Fruit fly (Drosophila melanogaster) whole organism, adult: Measurements from ENCODE around the gene mtTFB2.

Experiments
- CG11617 ChIP-seq: fragments of 200-800 bp; sonication (Bioruptor generic); optimal IDR thresholded peaks from 2 replicates; lab custom pipeline; 2017; ENCODE audit warnings: mild to moderate bottlenecking, missing biosample characterization, missing genetic modification reagents, missing genetic modification characterization
- CG12768 ChIP-seq: fragments of 200-800 bp; sonication (Bioruptor generic); optimal IDR thresholded peaks from 2 replicates; lab custom pipeline; 2017; ENCODE audit warnings: missing biosample characterization, missing genetic modification characterization, mild to moderate bottlenecking, moderate library complexity, missing genetic modification reagents
- Crg-1 ChIP-seq: fragments of 200-800 bp; sonication (Bioruptor generic); optimal IDR thresholded peaks from 2 replicates; lab custom pipeline; 2016; ENCODE audit warnings: missing biosample characterization, missing genetic modification characterization
- cnc ChIP-seq, 2 experiments: fragments of >200 bp; optimal IDR thresholded peaks; 2 replicates each; lab custom pipeline; 2017
- kay ChIP-seq: fragments of 200-800 bp; sonication (Bioruptor generic); peaks from one replicate; lab custom pipeline; 2016; ENCODE audit warnings: missing biosample characterization, missing genetic modification characterization, borderline replicate concordance

dm6 chr3R:10039188-10039587 lies 6.2 kb upstream of the mtTFB2 start:
- TF ChIP-seq CG11617 (GFP tag; lab: Kevin White, UChicago) (no peak), Crg-1 (no peak), cnc (optimal IDR thresholded peaks at IDR 0.05; lab: Kevin White, UChicago) (no peak), kay (no peak), CG12768 (no peak)
